Worm (Caenorhabditis elegans) whole organism, late embryonic: Measurements from ENCODE around the gene swt-5.

Experiments used
- C38D4.7 ChIP-seq: fragments of 200-800 bp; sonication (Bioruptor generic); optimal IDR thresholded peaks from 2 replicates; lab custom pipeline; 2018; ENCODE audit warnings: mild to moderate bottlenecking, missing genetic modification characterization, moderate library complexity, missing compliant biosample characterization
- K02D7.2 ChIP-seq: sonication (generic microtip); optimal IDR thresholded peaks from 2 replicates; lab custom pipeline; 2017; ENCODE audit warnings: mild to moderate bottlenecking, missing genetic modification characterization, missing compliant biosample characterization
- K09A11.1 ChIP-seq: sonication (generic microtip); optimal IDR thresholded peaks from 2 replicates; lab custom pipeline; 2017; ENCODE audit warnings: antibody characterized with exemption, mild to moderate bottlenecking, missing genetic modification characterization, missing compliant biosample characterization; ENCODE audit not compliant: insufficient read depth
- Y22D7AL.16 ChIP-seq: sonication (generic microtip); optimal IDR thresholded peaks from 2 replicates; lab custom pipeline; 2016; ENCODE audit warnings: missing genetic modification characterization, missing compliant biosample characterization
- ama-1 ChIP-seq: fragments of 150-350 bp; optimal IDR thresholded peaks from 2 replicates; lab custom pipeline; 2014
- ceh-14 ChIP-seq: sonication (generic microtip); optimal IDR thresholded peaks from 2 replicates; lab custom pipeline; 2016; ENCODE audit warnings: missing genotype, missing genetic modification characterization, missing compliant biosample characterization
- ceh-18 ChIP-seq: sonication (generic microtip); optimal IDR thresholded peaks from 2 replicates; lab custom pipeline; 2016; ENCODE audit warnings: missing genetic modification characterization, missing compliant biosample characterization
- ceh-22 ChIP-seq: sonication (generic microtip); optimal IDR thresholded peaks from 2 replicates; lab custom pipeline; 2017; ENCODE audit warnings: missing biosample characterization, missing genetic modification characterization
- ceh-24 ChIP-seq: sonication (generic microtip); optimal IDR thresholded peaks from 2 replicates; lab custom pipeline; 2016; ENCODE audit warnings: mild to moderate bottlenecking, missing genetic modification characterization, missing compliant biosample characterization
- ceh-31 ChIP-seq: sonication (generic microtip); optimal IDR thresholded peaks from 2 replicates; lab custom pipeline; 2016; ENCODE audit warnings: missing genetic modification characterization, missing compliant biosample characterization
- ceh-34 ChIP-seq: sonication (generic microtip); optimal IDR thresholded peaks from 2 replicates; lab custom pipeline; 2016; ENCODE audit warnings: mild to moderate bottlenecking, missing genetic modification characterization, missing compliant biosample characterization
- ceh-48 ChIP-seq: sonication (generic microtip); optimal IDR thresholded peaks from 2 replicates; lab custom pipeline; 2016; ENCODE audit warnings: missing genetic modification characterization, inconsistent platforms, missing compliant biosample characterization
- ceh-9 ChIP-seq: sonication (generic microtip); optimal IDR thresholded peaks from 2 replicates; lab custom pipeline; 2016; ENCODE audit warnings: mild to moderate bottlenecking, missing genetic modification characterization, inconsistent platforms, missing compliant biosample characterization
- dve-1 ChIP-seq: sonication (generic microtip); optimal IDR thresholded peaks from 2 replicates; lab custom pipeline; 2017; ENCODE audit warnings: antibody characterized with exemption, mild to moderate bottlenecking, missing genetic modification characterization, missing compliant biosample characterization
- elt-2 ChIP-seq: sonication (generic microtip); optimal IDR thresholded peaks from 2 replicates; lab custom pipeline; 2016; ENCODE audit warnings: missing genetic modification reagents, missing genetic modification characterization, missing compliant biosample characterization
- fkh-6 ChIP-seq: sonication (generic microtip); optimal IDR thresholded peaks from 2 replicates; lab custom pipeline; 2016; ENCODE audit warnings: missing genetic modification characterization, missing compliant biosample characterization
- gmeb-2 ChIP-seq: sonication (generic microtip); optimal IDR thresholded peaks from 2 replicates; lab custom pipeline; 2016; ENCODE audit warnings: missing genetic modification characterization, inconsistent platforms, missing compliant biosample characterization
- hlh-13 ChIP-seq: fragments of 200-800 bp; sonication (Bioruptor generic); optimal IDR thresholded peaks from 2 replicates; lab custom pipeline; 2018; ENCODE audit warnings: mild to moderate bottlenecking, missing genetic modification characterization, missing compliant biosample characterization
- hlh-15 ChIP-seq: sonication (generic microtip); optimal IDR thresholded peaks from 2 replicates; lab custom pipeline; 2016; ENCODE audit warnings: missing genetic modification characterization, missing compliant biosample characterization
- hlh-8 ChIP-seq: sonication (generic microtip); optimal IDR thresholded peaks from 2 replicates; lab custom pipeline; 2016; ENCODE audit warnings: missing genotype, missing genetic modification characterization, missing compliant biosample characterization
- lin-11 ChIP-seq: fragments of 200-800 bp; sonication (Bioruptor generic); optimal IDR thresholded peaks from 2 replicates; lab custom pipeline; 2018; ENCODE audit warnings: mild to moderate bottlenecking, missing genetic modification characterization, missing compliant biosample characterization
- nfya-1 ChIP-seq: sonication (generic microtip); optimal IDR thresholded peaks from 2 replicates; lab custom pipeline; 2017; ENCODE audit warnings: missing genetic modification characterization, mild to moderate bottlenecking, missing compliant biosample characterization, antibody characterized with exemption, moderate library complexity
- nhr-232 ChIP-seq: sonication (generic microtip); optimal IDR thresholded peaks from 2 replicates; lab custom pipeline; 2016; ENCODE audit warnings: missing genetic modification characterization, missing compliant biosample characterization
- npax-4 ChIP-seq: sonication (generic microtip); optimal IDR thresholded peaks from 2 replicates; lab custom pipeline; 2016; ENCODE audit warnings: missing genetic modification characterization, missing compliant biosample characterization
- odd-2 ChIP-seq: sonication (generic microtip); optimal IDR thresholded peaks from 2 replicates; lab custom pipeline; 2017; ENCODE audit warnings: antibody characterized with exemption, mild to moderate bottlenecking, missing genetic modification characterization, missing compliant biosample characterization
- pag-3 ChIP-seq: sonication (generic microtip); optimal IDR thresholded peaks from 2 replicates; lab custom pipeline; 2016; ENCODE audit warnings: missing compliant biosample characterization, missing genetic modification characterization, borderline replicate concordance
- pat-9 ChIP-seq: fragments of 200-800 bp; sonication (Bioruptor generic); optimal IDR thresholded peaks from 2 replicates; lab custom pipeline; 2018; ENCODE audit warnings: mild to moderate bottlenecking, missing genetic modification characterization, moderate library complexity, missing compliant biosample characterization
- pax-1 ChIP-seq: fragments of 150-350 bp; optimal IDR thresholded peaks from 2 replicates; lab custom pipeline; 2014; ENCODE audit warnings: missing biosample characterization, missing genetic modification characterization
- pha-2 ChIP-seq: sonication (generic microtip); optimal IDR thresholded peaks from 2 replicates; lab custom pipeline; 2017; ENCODE audit warnings: mild to moderate bottlenecking, missing genetic modification characterization, missing compliant biosample characterization
- pha-4 ChIP-seq: fragments of 150-350 bp; optimal IDR thresholded peaks from 2 replicates; lab custom pipeline; 2018; ENCODE audit warnings: missing biosample characterization, missing genetic modification reagents, missing genetic modification characterization
- pros-1 ChIP-seq: fragments of 150-350 bp; optimal IDR thresholded peaks from 2 replicates; lab custom pipeline; 2014; ENCODE audit warnings: missing biosample characterization, missing genetic modification reagents, missing genetic modification characterization
- ref-2 ChIP-seq: sonication (generic microtip); optimal IDR thresholded peaks from 2 replicates; lab custom pipeline; 2016; ENCODE audit warnings: missing genetic modification characterization, missing compliant biosample characterization
- rnt-1 ChIP-seq: sonication (generic microtip); optimal IDR thresholded peaks from 2 replicates; lab custom pipeline; 2016; ENCODE audit warnings: missing genetic modification characterization, missing compliant biosample characterization
- sdc-2 ChIP-seq: sonication (generic microtip); optimal IDR thresholded peaks from 2 replicates; lab custom pipeline; 2016; ENCODE audit warnings: missing genotype, missing genetic modification characterization, missing compliant biosample characterization
- sox-2 ChIP-seq: fragments of 200-800 bp; sonication (Bioruptor generic); IDR thresholded peaks from 2 replicates; pipeline ENCODE4 v1.3.6; 2022; ENCODE audit warnings: missing genetic modification reagents, missing genetic modification characterization, missing compliant biosample characterization
- syd-9 ChIP-seq: sonication (generic microtip); optimal IDR thresholded peaks from 2 replicates; lab custom pipeline; 2016; ENCODE audit warnings: mild to moderate bottlenecking, missing genetic modification characterization, moderate library complexity, missing compliant biosample characterization
- ttx-3 ChIP-seq: sonication (generic microtip); optimal IDR thresholded peaks from 2 replicates; lab custom pipeline; 2016; ENCODE audit warnings: missing genetic modification reagents, missing genetic modification characterization, missing compliant biosample characterization
- unc-55 ChIP-seq: sonication (generic microtip); optimal IDR thresholded peaks from 2 replicates; lab custom pipeline; 2017; ENCODE audit warnings: missing biosample characterization, missing genetic modification reagents, missing genetic modification characterization
- unc-86 ChIP-seq: sonication (generic microtip); optimal IDR thresholded peaks from 2 replicates; lab custom pipeline; 2016; ENCODE audit warnings: missing genetic modification characterization, missing compliant biosample characterization

Gene swt-5

ce11 chrV:9544176-9544632 lies 43.0 kb downstream of the swt-5 start, which contains the start of gene mdf-1 (continued):
- TF ChIP-seq lin-11 (tag; lab: Kevin White, UChicago) (no peak), K02D7.2 (tag; lab: Kevin White, UChicago) (peak; percentile 16), pha-4 (no peak), gmeb-2 (no peak), unc-55 (GFP tag; lab: Kevin White, UChicago) (no peak), ceh-22 (tag; lab: Kevin White, UChicago) (no peak), ama-1 (lab: Kevin White, UChicago) (no peak), pax-1 (tag; lab: Kevin White, UChicago) (peak; percentile 21), ceh-34 (peak; percentile 14), K09A11.1 (peak; percentile 62), elt-2 (peak; percentile 50), ceh-18 (tag; lab: Kevin White, UChicago) (peak; percentile 31), ttx-3 (tag; lab: Kevin White, UChicago) (no peak), sox-2 (GFP tag; lab: Robert Waterston, UW) (no peak), pat-9 (tag; lab: Kevin White, UChicago) (peak; percentile 31), fkh-6 (tag; lab: Kevin White, UChicago) (no peak), pag-3 (tag; lab: Kevin White, UChicago) (no peak), ceh-24 (tag; lab: Kevin White, UChicago) (no peak), ceh-14 (tag; lab: Kevin White, UChicago) (peak; percentile 50), nfya-1 (tag; lab: Kevin White, UChicago) (peak; percentile 69)

DNA sequence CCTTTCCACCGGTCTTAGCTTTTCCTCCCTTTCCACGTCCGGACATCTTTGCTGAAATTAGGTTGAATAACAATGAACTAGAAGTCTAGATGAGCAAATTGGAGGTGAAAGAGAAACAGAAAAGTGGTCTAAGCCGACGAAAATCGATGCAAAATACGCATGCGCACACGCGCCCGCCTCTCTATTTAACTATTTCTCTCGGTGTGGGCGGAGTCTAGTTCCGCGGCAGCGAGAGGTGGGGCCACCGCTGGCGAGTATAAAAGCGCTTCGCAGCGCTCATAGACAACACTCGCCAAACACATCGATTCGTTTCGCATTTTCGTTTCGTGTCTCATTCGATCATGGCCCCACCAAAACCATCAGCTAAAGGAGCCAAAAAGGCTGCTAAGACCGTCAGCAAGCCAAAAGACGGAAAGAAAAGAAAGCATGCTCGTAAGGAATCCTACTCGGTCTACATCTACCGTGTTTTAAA lies 44.1 kb downstream of the swt-5 start, which contains the start of the genes his-35 and his-41:
Gene his-35 (minus strand): TSS at position 51 of the 472 bp plus-strand sequence.
Gene his-41 (plus strand): TSS at position 299 of the 472 bp plus-strand sequence.
- TF ChIP-seq fkh-6 (tag; lab: Kevin White, UChicago), result no peak
- no peak for TF ChIP-seq unc-86 (tag; lab: Kevin White, UChicago)
- TF ChIP-seq ceh-31 (tag; lab: Kevin White, UChicago), result peak; percentile 11
- TF ChIP-seq rnt-1 (tag; lab: Kevin White, UChicago), result peak; percentile 11
- TF ChIP-seq ceh-48 (tag; lab: Kevin White, UChicago), result peak; percentile 56
- TF ChIP-seq unc-55 (GFP tag; lab: Kevin White, UChicago), result no peak
- TF ChIP-seq nfya-1 (tag; lab: Kevin White, UChicago), result peak; percentile 39
- no peak for TF ChIP-seq pag-3 (tag; lab: Kevin White, UChicago)
- no peak for TF ChIP-seq odd-2 (tag; lab: Kevin White, UChicago)
- peak; percentile 6 for TF ChIP-seq dve-1
- TF ChIP-seq syd-9 (tag; lab: Kevin White, UChicago), result no peak
- no peak for TF ChIP-seq C38D4.7 (GFP tag; lab: Kevin White, UChicago)
- no peak for TF ChIP-seq ref-2
- TF ChIP-seq ceh-9 (tag; lab: Kevin White, UChicago), result no peak
- TF ChIP-seq npax-4, result no peak
- no peak for TF ChIP-seq pha-4
- no peak for TF ChIP-seq hlh-8
- TF ChIP-seq Y22D7AL.16 (tag; lab: Kevin White, UChicago), result no peak
- TF ChIP-seq ceh-34, result no peak
- no peak for TF ChIP-seq pha-2 (tag; lab: Kevin White, UChicago)
- no peak for TF ChIP-seq nhr-232
- TF ChIP-seq hlh-13 (GFP tag; lab: Kevin White, UChicago), result no peak
- TF ChIP-seq hlh-15 (tag; lab: Kevin White, UChicago), result no peak
- no peak for TF ChIP-seq sdc-2 (tag; lab: Kevin White, UChicago)
- TF ChIP-seq pros-1 (tag; lab: Kevin White, UChicago), result no peak
